Fruit fly (Drosophila melanogaster) whole organism, embryonic: ENCODE data around the gene smid.

Source experiments
- Atf6 ChIP-seq: fragments of 200-800 bp; sonication (Bioruptor generic); IDR thresholded peaks from 2 replicates; pipeline ENCODE4 v1.3.6; 2022; ENCODE audit warnings: missing biosample characterization, missing genetic modification characterization
- CG12236 ChIP-seq: fragments of 200-800 bp; sonication (Bioruptor generic); optimal IDR thresholded peaks from 2 replicates; lab custom pipeline; 2016; ENCODE audit warnings: missing biosample characterization, missing genetic modification characterization
- CG12391 ChIP-seq: fragments of 200-800 bp; sonication (Bioruptor generic); optimal IDR thresholded peaks from 3 replicates; lab custom pipeline; 2018; ENCODE audit warnings: missing biosample characterization, mild to moderate bottlenecking, missing genetic modification characterization, moderate library complexity
- CG13424 ChIP-seq: fragments of 200-800 bp; sonication (Bioruptor generic); optimal IDR thresholded peaks from 2 replicates; lab custom pipeline; 2019; ENCODE audit warnings: missing biosample characterization, mild to moderate bottlenecking, missing genetic modification characterization, moderate library complexity
- CG14050 ChIP-seq: fragments of 200-800 bp; sonication (Bioruptor generic); IDR thresholded peaks from 3 replicates; pipeline ENCODE4 v1.3.6; 2022; ENCODE audit warnings: missing biosample characterization, missing genetic modification characterization
- CG14965 ChIP-seq: fragments of 200-800 bp; sonication (Bioruptor generic); optimal IDR thresholded peaks from 2 replicates; lab custom pipeline; 2016; ENCODE audit warnings: missing biosample characterization, missing genetic modification characterization, borderline replicate concordance
- CG15601 ChIP-seq: fragments of 200-800 bp; sonication (Bioruptor generic); optimal IDR thresholded peaks from 3 replicates; lab custom pipeline; 2019; ENCODE audit warnings: missing biosample characterization, mild to moderate bottlenecking, missing genetic modification characterization, moderate library complexity
- CG16813 ChIP-seq: fragments of 200-800 bp; sonication (Bioruptor generic); IDR thresholded peaks from 3 replicates; pipeline ENCODE4 v1.3.6; 2022; ENCODE audit warnings: missing biosample characterization, missing genetic modification characterization; ENCODE audit not compliant: partially characterized antibody
- CG17186 ChIP-seq: fragments of 200-800 bp; sonication (Bioruptor generic); optimal IDR thresholded peaks from 3 replicates; lab custom pipeline; 2017; ENCODE audit warnings: missing biosample characterization, missing genetic modification reagents, missing genetic modification characterization
- CG17612 ChIP-seq: fragments of 200-800 bp; sonication (Bioruptor generic); IDR thresholded peaks from 2 replicates; pipeline ENCODE4 v1.3.6; 2022; ENCODE audit warnings: missing biosample characterization, missing genetic modification characterization
- CG32767 ChIP-seq: fragments of 200-800 bp; sonication (Bioruptor generic); IDR thresholded peaks from 2 replicates; pipeline ENCODE4 v1.3.6; 2022; ENCODE audit warnings: missing biosample characterization, missing genetic modification characterization
- CG33213 ChIP-seq: fragments of 200-800 bp; sonication (Bioruptor generic); optimal IDR thresholded peaks from 3 replicates; lab custom pipeline; 2016; ENCODE audit warnings: missing biosample characterization, missing genetic modification characterization
- CG3847 ChIP-seq: fragments of 200-800 bp; sonication (Bioruptor generic); IDR thresholded peaks from 2 replicates; pipeline ENCODE4 v1.3.6; 2022; ENCODE audit warnings: missing biosample characterization, missing genetic modification characterization
- CG4328 ChIP-seq: fragments of 200-800 bp; sonication (Bioruptor generic); optimal IDR thresholded peaks from 3 replicates; lab custom pipeline; 2017; ENCODE audit warnings: missing biosample characterization, missing genetic modification reagents, missing genetic modification characterization
- CG4404 ChIP-seq: fragments of 200-800 bp; sonication (Bioruptor generic); IDR thresholded peaks from 2 replicates; pipeline ENCODE4 v1.3.6; 2022; ENCODE audit warnings: missing biosample characterization, missing genetic modification characterization
- CG4424 ChIP-seq: fragments of 200-800 bp; sonication (Bioruptor generic); optimal IDR thresholded peaks from 3 replicates; lab custom pipeline; 2016; ENCODE audit warnings: missing biosample characterization, missing genetic modification characterization
- CG4820 ChIP-seq: fragments of 200-800 bp; sonication (Bioruptor generic); optimal IDR thresholded peaks from 3 replicates; lab custom pipeline; 2016; ENCODE audit warnings: missing biosample characterization, missing genetic modification characterization
- CG4854 ChIP-seq: fragments of 200-800 bp; sonication (Bioruptor generic); optimal IDR thresholded peaks from 2 replicates; lab custom pipeline; 2016; ENCODE audit warnings: missing biosample characterization, missing genetic modification characterization, inconsistent platforms
- CG7745 ChIP-seq: fragments of 200-800 bp; sonication (Bioruptor generic); optimal IDR thresholded peaks from 2 replicates; lab custom pipeline; 2018; ENCODE audit warnings: missing biosample characterization, mild to moderate bottlenecking, missing genetic modification characterization, moderate library complexity
- CG8478 ChIP-seq: fragments of >200 bp; optimal IDR thresholded peaks from 2 replicates; lab custom pipeline; 2018
- CkIIα-i1 ChIP-seq: fragments of 200-800 bp; sonication (Bioruptor generic); IDR thresholded peaks from 2 replicates; pipeline ENCODE4 v1.3.6; 2022; ENCODE audit warnings: missing biosample characterization, missing genetic modification characterization
- Deaf1 ChIP-seq: fragments of 200-800 bp; optimal IDR thresholded peaks from 3 replicates; lab custom pipeline; 2019; ENCODE audit warnings: missing biosample characterization, mild to moderate bottlenecking, missing genetic modification characterization, moderate library complexity
- Dfd ChIP-seq, 2 experiments: fragments of >200 bp; optimal IDR thresholded peaks; 2 replicates each; lab custom pipeline; 2017; ENCODE audit warnings: missing biosample characterization in 2 of 2, missing genetic modification characterization in 2 of 2
- Fer3 ChIP-seq: fragments of 200-800 bp; sonication (Bioruptor generic); optimal IDR thresholded peaks from 2 replicates; lab custom pipeline; 2018; ENCODE audit warnings: missing biosample characterization, mild to moderate bottlenecking, missing genetic modification characterization, moderate library complexity
- Lpt ChIP-seq: fragments of >200 bp; optimal IDR thresholded peaks from 2 replicates; lab custom pipeline; 2018; ENCODE audit warnings: missing biosample characterization, missing genetic modification characterization
- Rx ChIP-seq: fragments of 200-800 bp; sonication (Bioruptor generic); IDR thresholded peaks from 2 replicates; pipeline ENCODE4 v1.3.6; 2022; ENCODE audit warnings: missing biosample characterization, missing genetic modification characterization
- Scr ChIP-seq: fragments of 200-800 bp; sonication (Bioruptor generic); IDR thresholded peaks from 2 replicates; pipeline ENCODE4 v1.3.6; 2022; ENCODE audit warnings: missing biosample characterization, missing genetic modification characterization; ENCODE audit not compliant: partially characterized antibody
- Six4 ChIP-seq: fragments of 200-800 bp; sonication (Bioruptor generic); optimal IDR thresholded peaks from 2 replicates; lab custom pipeline; 2016; ENCODE audit warnings: missing biosample characterization, missing genetic modification characterization
- Sox100B ChIP-seq: fragments of 200-800 bp; sonication (Bioruptor generic); optimal IDR thresholded peaks from 3 replicates; lab custom pipeline; 2018; ENCODE audit warnings: missing biosample characterization, mild to moderate bottlenecking, missing genetic modification characterization
- Stat92E ChIP-seq, 3 experiments: fragments of >200 bp in 2 of 3; fragments of 200-800 bp in 1 of 3; sonication (Bioruptor generic) in 1 of 3; optimal IDR thresholded peaks; 2 replicates each; lab custom pipeline; 2017 to 2019; ENCODE audit warnings: missing biosample characterization in 3 of 3, missing genetic modification characterization in 3 of 3, mild to moderate bottlenecking in 1 of 3, moderate library complexity in 1 of 3
- TFAM ChIP-seq: fragments of 200-800 bp; sonication (Bioruptor generic); optimal IDR thresholded peaks from 2 replicates; lab custom pipeline; 2017; ENCODE audit warnings: missing biosample characterization, missing genetic modification characterization, inconsistent platforms
- YL-1 ChIP-seq: fragments of 200-800 bp; sonication (Bioruptor generic); optimal IDR thresholded peaks from 3 replicates; lab custom pipeline; 2017; ENCODE audit warnings: missing biosample characterization, mild to moderate bottlenecking, missing genetic modification characterization
- ac ChIP-seq: fragments of 200-800 bp; sonication (Bioruptor generic); optimal IDR thresholded peaks from 3 replicates; lab custom pipeline; 2017; ENCODE audit warnings: missing biosample characterization, mild to moderate bottlenecking, missing genetic modification characterization
- croc ChIP-seq: fragments of 200-800 bp; sonication (Bioruptor generic); conservative IDR thresholded peaks from 3 replicates; pipeline ENCODE4 v1.3.6; 2022; ENCODE audit warnings: missing biosample characterization, missing genetic modification characterization
- dmrt11E ChIP-seq: fragments of 200-800 bp; sonication (Bioruptor generic); optimal IDR thresholded peaks from 3 replicates; lab custom pipeline; 2018; ENCODE audit warnings: missing biosample characterization, mild to moderate bottlenecking, missing genetic modification characterization, moderate library complexity
- dmrt99B ChIP-seq: fragments of 200-800 bp; sonication (Bioruptor generic); optimal IDR thresholded peaks from 2 replicates; lab custom pipeline; 2018; ENCODE audit warnings: missing biosample characterization, mild to moderate bottlenecking, missing genetic modification characterization, moderate library complexity
- dpn ChIP-seq, 2 experiments: fragments of 200-800 bp; sonication (Bioruptor generic); optimal IDR thresholded peaks; 3 replicates each; lab custom pipeline; 2016; ENCODE audit warnings: missing biosample characterization in 2 of 2, missing genetic modification characterization in 2 of 2
- eyg ChIP-seq: fragments of 200-800 bp; sonication (Bioruptor generic); optimal IDR thresholded peaks from 3 replicates; lab custom pipeline; 2016; ENCODE audit warnings: missing biosample characterization, missing genetic modification characterization
- gce ChIP-seq: fragments of 200-800 bp; sonication (Bioruptor generic); IDR thresholded peaks from 3 replicates; pipeline ENCODE4 v1.3.6; 2022; ENCODE audit warnings: missing biosample characterization, missing genetic modification characterization
- gcm2 ChIP-seq: fragments of 200-800 bp; sonication (Bioruptor generic); optimal IDR thresholded peaks from 2 replicates; lab custom pipeline; 2016; ENCODE audit warnings: missing biosample characterization, missing genetic modification characterization
- hth ChIP-seq: fragments of >200 bp; optimal IDR thresholded peaks from 2 replicates; lab custom pipeline; 2017; ENCODE audit warnings: inconsistent platforms
- inv ChIP-seq: fragments of 200-800 bp; sonication (Bioruptor generic); IDR thresholded peaks from 2 replicates; pipeline ENCODE4 v1.3.6; 2022; ENCODE audit warnings: missing biosample characterization, missing genetic modification characterization; ENCODE audit not compliant: partially characterized antibody
- kay ChIP-seq: fragments of 200-800 bp; sonication (Bioruptor generic); optimal IDR thresholded peaks from 2 replicates; lab custom pipeline; 2016; ENCODE audit warnings: missing biosample characterization, missing genetic modification characterization
- lmd ChIP-seq: fragments of 200-800 bp; sonication (Bioruptor generic); IDR thresholded peaks from 2 replicates; pipeline ENCODE4 v1.3.6; 2022; ENCODE audit warnings: missing biosample characterization, missing genetic modification characterization
- mld ChIP-seq: fragments of 200-800 bp; sonication (Bioruptor generic); IDR thresholded peaks from 3 replicates; pipeline ENCODE4 v1.3.6; 2022; ENCODE audit warnings: missing biosample characterization, missing genetic modification characterization; ENCODE audit not compliant: partially characterized antibody
- onecut ChIP-seq: fragments of 200-800 bp; sonication (Bioruptor generic); IDR thresholded peaks from 2 replicates; pipeline ENCODE4 v1.3.6; 2022; ENCODE audit warnings: missing biosample characterization, missing genetic modification characterization
- psq ChIP-seq: fragments of 200-800 bp; sonication (Bioruptor generic); optimal IDR thresholded peaks from 2 replicates; lab custom pipeline; 2017; ENCODE audit warnings: missing biosample characterization, missing genetic modification characterization
- pum ChIP-seq: fragments of 200-800 bp; sonication (Bioruptor generic); optimal IDR thresholded peaks from 2 replicates; lab custom pipeline; 2016; ENCODE audit warnings: missing biosample characterization, missing genetic modification characterization
- schlank ChIP-seq: fragments of 200-800 bp; sonication (Bioruptor generic); optimal IDR thresholded peaks from 2 replicates; lab custom pipeline; 2018; ENCODE audit warnings: missing biosample characterization, mild to moderate bottlenecking, missing genetic modification characterization
- sens ChIP-seq: fragments of 200-800 bp; sonication (Bioruptor generic); peaks from one replicate; lab custom pipeline; 2016; ENCODE audit warnings: missing biosample characterization, missing genetic modification characterization
- toy ChIP-seq: fragments of 200-800 bp; sonication (Bioruptor generic); IDR thresholded peaks from 2 replicates; pipeline ENCODE4 v1.3.6; 2022; ENCODE audit warnings: missing biosample characterization, missing genetic modification characterization

Gene smid

DNA sequence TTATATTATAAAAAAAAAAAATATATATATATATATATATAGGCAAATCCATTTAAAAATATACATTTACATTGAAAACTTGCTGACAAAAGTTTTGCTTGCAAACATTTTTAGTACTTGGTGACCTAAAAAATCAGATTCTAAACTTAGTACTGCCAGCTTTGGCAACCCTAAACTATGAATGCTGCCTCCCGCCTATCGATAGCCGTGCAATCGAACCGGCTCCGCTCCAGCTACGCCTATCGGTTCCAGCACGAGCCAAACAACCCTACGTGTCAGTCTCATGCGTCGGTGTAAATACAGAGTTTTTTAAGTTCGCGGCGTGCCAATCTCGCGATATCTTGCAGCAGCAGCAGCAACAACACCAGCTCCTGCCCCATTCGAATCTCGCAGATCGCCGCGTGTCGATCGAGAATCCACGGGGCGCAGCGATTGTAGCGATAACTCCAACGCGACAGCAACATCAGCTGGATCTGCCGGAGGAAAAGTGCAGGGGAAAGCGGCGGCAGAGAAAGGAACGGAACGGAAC is 21.0 kb upstream of the smid start, which contains the start of gene Sec63 (continued):
- no peak for TF ChIP-seq Six4 (GFP tag; lab: Kevin White, UChicago)
- TF ChIP-seq lmd (GFP tag; lab: Robert Waterston, UW): peak; percentile 56; the same call in 1 of the 2 replicates
- no peak; the same call in 1 of the 3 replicates for TF ChIP-seq gce (GFP tag; lab: Robert Waterston, UW)
- TF ChIP-seq Stat92E (GFP tag; optimal IDR thresholded peaks at IDR 0.05; lab: Kevin White, UChicago): no peak
- TF ChIP-seq inv: peak; percentile 75
- TF ChIP-seq croc (GFP tag; lab: Robert Waterston, UW): no peak
- no peak for TF ChIP-seq hth (lab: Kevin White, UChicago)
- peak; percentile 87; the same call in 2 of the 3 replicates for TF ChIP-seq mld
- no peak for TF ChIP-seq CG4854 (GFP tag; lab: Kevin White, UChicago)
- TF ChIP-seq CG4328 (GFP tag; lab: Kevin White, UChicago): no peak
- TF ChIP-seq Sox100B (GFP tag; lab: Kevin White, UChicago): peak; percentile 34
- peak; percentile 16 for TF ChIP-seq Fer3 (tag; lab: Kevin White, UChicago)
- TF ChIP-seq CG16813 (GFP tag; lab: Robert Waterston, UW): peak; percentile 81
- TF ChIP-seq CG17186 (GFP tag; lab: Kevin White, UChicago): peak; percentile 41
- TF ChIP-seq ac (GFP tag; lab: Kevin White, UChicago): no peak
- TF ChIP-seq Atf6 (GFP tag; lab: Robert Waterston, UW): no peak; the same call in 1 of the 2 replicates
- TF ChIP-seq CG7745: no peak
- no peak for TF ChIP-seq Dfd (GFP tag; optimal IDR thresholded peaks at IDR 0.05; lab: Kevin White, UChicago)
- no peak for TF ChIP-seq psq (GFP tag; lab: Kevin White, UChicago)
- no peak for TF ChIP-seq CkIIα-i1
- peak; percentile 54; the same call in 2 of the 3 replicates for TF ChIP-seq CG14050 (GFP tag; lab: Robert Waterston, UW)
- peak; percentile 50 for TF ChIP-seq CG15601 (tag; lab: Kevin White, UChicago)
- no peak for TF ChIP-seq schlank (tag; lab: Kevin White, UChicago)
- no peak for TF ChIP-seq YL-1 (GFP tag; lab: Kevin White, UChicago)
- TF ChIP-seq CG32767 (GFP tag; lab: Robert Waterston, UW): peak; percentile 20; the same call in 1 of the 2 replicates
- TF ChIP-seq TFAM (GFP tag; lab: Kevin White, UChicago): no peak
- no peak for TF ChIP-seq Deaf1 (tag; lab: Kevin White, UChicago)
- TF ChIP-seq CG4820 (GFP tag; lab: Kevin White, UChicago): peak; percentile 21
- no peak for TF ChIP-seq CG17612 (GFP tag; lab: Robert Waterston, UW)
- peak; percentile 79 for TF ChIP-seq Scr
- TF ChIP-seq CG33213: peak; percentile 74
- TF ChIP-seq CG12236: no peak
- peak; percentile 41 to 63 for TF ChIP-seq dpn (GFP tag; optimal IDR thresholded peaks at IDR 0.05; lab: Kevin White, UChicago)
- no peak for TF ChIP-seq eyg (GFP tag; lab: Kevin White, UChicago)
- TF ChIP-seq CG13424 (tag; lab: Kevin White, UChicago): peak; percentile 68
- no peak for TF ChIP-seq pum (GFP tag; lab: Kevin White, UChicago)
- TF ChIP-seq CG14965 (GFP tag; lab: Kevin White, UChicago): no peak
- TF ChIP-seq Rx (GFP tag; lab: Robert Waterston, UW): no peak
- peak; percentile 74 for TF ChIP-seq CG3847 (GFP tag; lab: Robert Waterston, UW)
- no peak for TF ChIP-seq toy (GFP tag; lab: Robert Waterston, UW)
- no peak for TF ChIP-seq CG8478 (lab: Kevin White, UChicago)
- TF ChIP-seq CG12391: peak; percentile 58
- no peak for TF ChIP-seq dmrt11E (tag; lab: Kevin White, UChicago)
- TF ChIP-seq kay (GFP tag; lab: Kevin White, UChicago): no peak
- TF ChIP-seq CG4424: peak; percentile 45
- no peak for TF ChIP-seq gcm2 (GFP tag; lab: Kevin White, UChicago)
- 0 out of 2 replicates have a peak, but pooled peaks have one; percentile 5 for TF ChIP-seq onecut (GFP tag; lab: Robert Waterston, UW)
- peak; percentile 14 for TF ChIP-seq dmrt99B (tag; lab: Kevin White, UChicago)
- TF ChIP-seq sens (GFP tag; lab: Kevin White, UChicago): peak; percentile 83
- TF ChIP-seq Lpt (GFP tag; lab: Kevin White, UChicago): no peak
- TF ChIP-seq CG4404 (GFP tag; lab: Robert Waterston, UW): no peak
